Fruit fly (Drosophila melanogaster) whole organism, pupa: ENCODE measurements around the gene dally.

Experiments
- CG13204 ChIP-seq: fragments of 200-800 bp; sonication (Bioruptor generic); optimal IDR thresholded peaks from 2 replicates; lab custom pipeline; 2018; ENCODE audit warnings: missing biosample characterization, mild to moderate bottlenecking, missing genetic modification characterization, moderate library complexity
- CG4496 ChIP-seq: fragments of 200-800 bp; sonication (Bioruptor generic); IDR thresholded peaks from 3 replicates; pipeline ENCODE4 v1.3.6; 2022; ENCODE audit warnings: missing biosample characterization, missing genetic modification characterization

DNA sequence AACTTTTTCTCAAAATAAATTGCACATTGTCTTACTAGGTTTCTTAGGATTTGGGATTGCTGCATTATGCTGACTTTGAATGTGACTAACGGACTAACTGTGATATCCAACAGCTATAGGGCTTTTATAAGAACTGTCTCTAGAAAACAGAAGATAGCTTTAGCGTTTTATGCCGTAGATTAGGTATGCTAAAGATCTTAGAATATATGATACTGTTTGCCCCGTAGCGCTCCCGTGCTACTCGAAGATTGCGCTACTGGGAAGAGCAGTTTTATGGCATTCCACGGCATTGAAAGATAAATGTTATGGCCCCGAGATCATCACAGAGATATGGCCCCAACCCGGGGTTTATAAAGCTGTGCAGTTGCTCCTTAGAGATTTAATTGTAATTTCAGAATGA is 25.2 kb upstream of the dally start, which contains the start of the genes CG13311 and CG34426:
- TF ChIP-seq CG13204 = no peak
- TF ChIP-seq CG4496 (GFP tag; lab: Robert Waterston, UW) = no peak
